Worm (Caenorhabditis elegans): Measurements from ENCODE around the gene epac-1.

DNA sequence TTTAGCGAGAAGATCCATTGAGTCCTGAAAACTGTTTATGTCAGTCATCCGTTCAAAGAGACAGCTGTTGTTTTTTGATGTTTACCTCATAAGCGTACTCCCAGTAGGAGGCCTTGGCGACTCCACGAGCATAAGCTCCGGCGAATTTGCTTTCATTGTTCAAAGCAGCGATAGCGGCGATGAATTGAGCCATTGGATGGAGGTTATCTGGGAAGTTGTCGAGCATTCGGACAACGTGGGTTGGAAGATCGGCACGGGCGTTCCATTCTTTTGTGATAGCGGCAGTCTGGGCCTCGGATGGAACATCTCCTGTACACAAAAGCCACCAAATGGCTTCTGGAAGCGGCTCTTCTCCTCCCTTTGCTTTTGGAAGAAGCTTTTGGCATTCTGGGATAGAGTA lies 26.9 kb downstream of the epac-1 start:
- TF ChIP-seq skn-1 (tag; optimal IDR thresholded peaks at IDR 0.05) (no peak), fos-1 (tag; optimal IDR thresholded peaks at IDR 0.05) (no peak), mdl-1 (tag; optimal IDR thresholded peaks at IDR 0.05) (no peak), R02D3.7 (tag; optimal IDR thresholded peaks at IDR 0.05) (no peak), ztf-11 (tag; optimal IDR thresholded peaks at IDR 0.05) (no peak), aly-2 (tag; optimal IDR thresholded peaks at IDR 0.05) (no peak), nhr-21 (tag; optimal IDR thresholded peaks at IDR 0.05) (no peak)
